Worm (Caenorhabditis elegans) whole organism, late embryonic: ENCODE measurements around the gene nhr-68.

Source experiments
- F13H6.1 ChIP-seq: sonication (generic microtip); optimal IDR thresholded peaks from 2 replicates; lab custom pipeline; 2016; ENCODE audit warnings: missing genetic modification characterization, missing compliant biosample characterization
- ceh-19 ChIP-seq: fragments of 200-800 bp; sonication (Bioruptor generic); optimal IDR thresholded peaks from 2 replicates; lab custom pipeline; 2018; ENCODE audit warnings: mild to moderate bottlenecking, missing genetic modification characterization, missing compliant biosample characterization
- ceh-30 ChIP-seq: fragments of 150-350 bp; optimal IDR thresholded peaks from 2 replicates; lab custom pipeline; 2014; ENCODE audit warnings: missing biosample characterization, missing genetic modification characterization
- dve-1 ChIP-seq: sonication (generic microtip); optimal IDR thresholded peaks from 2 replicates; lab custom pipeline; 2017; ENCODE audit warnings: antibody characterized with exemption, mild to moderate bottlenecking, missing genetic modification characterization, missing compliant biosample characterization
- pha-4 ChIP-seq: fragments of 150-350 bp; optimal IDR thresholded peaks from 2 replicates; lab custom pipeline; 2018; ENCODE audit warnings: missing biosample characterization, missing genetic modification reagents, missing genetic modification characterization
- pros-1 ChIP-seq: fragments of 150-350 bp; optimal IDR thresholded peaks from 2 replicates; lab custom pipeline; 2014; ENCODE audit warnings: missing biosample characterization, missing genetic modification reagents, missing genetic modification characterization

ce11 chrV:11570169-11570651 lies 3.0 kb upstream of the nhr-68 start, which contains the start of the genes nhr-101 and pms-2:
- no peak for TF ChIP-seq pros-1 (tag; lab: Kevin White, UChicago)
- TF ChIP-seq pha-4 (tag; lab: Kevin White, UChicago), result no peak
- TF ChIP-seq F13H6.1 (tag; lab: Kevin White, UChicago), result no peak
- TF ChIP-seq ceh-19 (GFP tag; lab: Kevin White, UChicago), result no peak
- no peak for TF ChIP-seq ceh-30 (tag; lab: Kevin White, UChicago)
- no peak for TF ChIP-seq dve-1 (tag; lab: Kevin White, UChicago)
